Worm (Caenorhabditis elegans) whole organism, L2 larva: ENCODE measurements around the gene clp-10.

Experiments used
- R02D3.7 ChIP-seq: fragments of 150-350 bp; optimal IDR thresholded peaks from 2 replicates; lab custom pipeline; 2014; ENCODE audit warnings: missing biosample characterization, missing genetic modification characterization
- Y55F3AM.14 ChIP-seq: fragments of 200-800 bp; sonication (Bioruptor generic); optimal IDR thresholded peaks from 2 replicates; lab custom pipeline; 2018; ENCODE audit warnings: mild to moderate bottlenecking, missing genetic modification characterization, missing compliant biosample characterization
- ZK546.5 ChIP-seq: sonication (generic microtip); optimal IDR thresholded peaks from 2 replicates; lab custom pipeline; 2017; ENCODE audit warnings: missing biosample characterization, missing genetic modification characterization
- ceh-82 ChIP-seq: fragments of 150-350 bp; optimal IDR thresholded peaks from 2 replicates; lab custom pipeline; 2014; ENCODE audit warnings: missing biosample characterization, missing genetic modification characterization
- nhr-237 ChIP-seq: fragments of 150-350 bp; optimal IDR thresholded peaks from 2 replicates; lab custom pipeline; 2014; ENCODE audit warnings: missing biosample characterization, missing genetic modification characterization
- nhr-77 ChIP-seq: fragments of 150-350 bp; optimal IDR thresholded peaks from 2 replicates; lab custom pipeline; 2014; ENCODE audit warnings: missing biosample characterization, missing genetic modification characterization
- snpc-4 ChIP-seq: fragments of 150-350 bp; optimal IDR thresholded peaks from 2 replicates; lab custom pipeline; 2014; ENCODE audit warnings: missing biosample characterization, missing genetic modification characterization
- ztf-11 ChIP-seq: sonication (generic microtip); optimal IDR thresholded peaks from 2 replicates; lab custom pipeline; 2017; ENCODE audit warnings: missing biosample characterization, missing genetic modification characterization

ce11 chrIII:31600-31999, 6.4 kb downstream of the clp-10 start:
- TF ChIP-seq Y55F3AM.14 (GFP tag; lab: Kevin White, UChicago), result no peak
- no peak for TF ChIP-seq nhr-77 (tag; lab: Kevin White, UChicago)
- TF ChIP-seq ceh-82 (tag; lab: Kevin White, UChicago), result no peak
- no peak for TF ChIP-seq nhr-237
- no peak for TF ChIP-seq snpc-4
- no peak for TF ChIP-seq R02D3.7 (tag; lab: Kevin White, UChicago)
- TF ChIP-seq ZK546.5, result no peak
- TF ChIP-seq ztf-11 (tag; lab: Kevin White, UChicago), result no peak
